Fruit fly (Drosophila melanogaster) Kc167 (cell line): Measurements from ENCODE around the gene Ctr1B.

Experiments
- Myc ChIP-seq: fragments of >200 bp; optimal IDR thresholded peaks from 2 replicates; lab custom pipeline; 2017; ENCODE audit warnings: missing external identifiers
- Sin3A ChIP-seq: fragments of >200 bp; optimal IDR thresholded peaks from 2 replicates; lab custom pipeline; 2018; ENCODE audit warnings: missing external identifiers
- h ChIP-seq: fragments of >200 bp; optimal IDR thresholded peaks from 3 replicates; lab custom pipeline; 2018; ENCODE audit warnings: missing external identifiers
- psq ChIP-seq: fragments of >200 bp; optimal IDR thresholded peaks from 2 replicates; lab custom pipeline; 2017; ENCODE audit warnings: missing external identifiers
- ttk ChIP-seq: sonication (Bioruptor generic); optimal IDR thresholded peaks from 2 replicates; lab custom pipeline; 2017; ENCODE audit warnings: missing external identifiers

dm6 chr3R:8321447-8321846, 4.0 kb downstream of the Ctr1B start, which contains the start of gene Or85a:
- TF ChIP-seq Sin3A (lab: Kevin White, UChicago) = no peak
- TF ChIP-seq psq = no peak
- TF ChIP-seq ttk = no peak
- TF ChIP-seq Myc = no peak
- TF ChIP-seq h (lab: Kevin White, UChicago) = no peak
